Worm (Caenorhabditis elegans) whole organism, late embryonic: Measurements from ENCODE around the gene F59F5.7.

Source experiments
- F13H6.1 ChIP-seq: sonication (generic microtip); optimal IDR thresholded peaks from 2 replicates; lab custom pipeline; 2016; ENCODE audit warnings: missing genetic modification characterization, missing compliant biosample characterization
- Y22D7AL.16 ChIP-seq: sonication (generic microtip); optimal IDR thresholded peaks from 2 replicates; lab custom pipeline; 2016; ENCODE audit warnings: missing genetic modification characterization, missing compliant biosample characterization
- ceh-9 ChIP-seq: sonication (generic microtip); optimal IDR thresholded peaks from 2 replicates; lab custom pipeline; 2016; ENCODE audit warnings: mild to moderate bottlenecking, missing genetic modification characterization, inconsistent platforms, missing compliant biosample characterization
- dve-1 ChIP-seq: sonication (generic microtip); optimal IDR thresholded peaks from 2 replicates; lab custom pipeline; 2017; ENCODE audit warnings: antibody characterized with exemption, mild to moderate bottlenecking, missing genetic modification characterization, missing compliant biosample characterization
- ets-4 ChIP-seq: sonication (generic microtip); optimal IDR thresholded peaks from 2 replicates; lab custom pipeline; 2016; ENCODE audit warnings: missing genetic modification characterization, missing compliant biosample characterization
- fkh-10 ChIP-seq: fragments of 150-350 bp; optimal IDR thresholded peaks from 2 replicates; lab custom pipeline; 2014; ENCODE audit warnings: missing biosample characterization, missing genetic modification reagents, missing genetic modification characterization
- gmeb-2 ChIP-seq: sonication (generic microtip); optimal IDR thresholded peaks from 2 replicates; lab custom pipeline; 2016; ENCODE audit warnings: missing genetic modification characterization, inconsistent platforms, missing compliant biosample characterization
- hlh-30 ChIP-seq: sonication (generic microtip); optimal IDR thresholded peaks from 2 replicates; lab custom pipeline; 2017; ENCODE audit warnings: antibody characterized with exemption, missing genetic modification characterization, missing compliant biosample characterization; ENCODE audit not compliant: insufficient read depth
- hlh-8 ChIP-seq: sonication (generic microtip); optimal IDR thresholded peaks from 2 replicates; lab custom pipeline; 2016; ENCODE audit warnings: missing genotype, missing genetic modification characterization, missing compliant biosample characterization
- pag-3 ChIP-seq: sonication (generic microtip); optimal IDR thresholded peaks from 2 replicates; lab custom pipeline; 2016; ENCODE audit warnings: missing compliant biosample characterization, missing genetic modification characterization, borderline replicate concordance
- pax-1 ChIP-seq: fragments of 150-350 bp; optimal IDR thresholded peaks from 2 replicates; lab custom pipeline; 2014; ENCODE audit warnings: missing biosample characterization, missing genetic modification characterization
- pha-4 ChIP-seq: fragments of 150-350 bp; optimal IDR thresholded peaks from 2 replicates; lab custom pipeline; 2018; ENCODE audit warnings: missing biosample characterization, missing genetic modification reagents, missing genetic modification characterization
- pqm-1 ChIP-seq: sonication (generic microtip); optimal IDR thresholded peaks from 2 replicates; lab custom pipeline; 2016; ENCODE audit warnings: missing genetic modification characterization, missing compliant biosample characterization

DNA sequence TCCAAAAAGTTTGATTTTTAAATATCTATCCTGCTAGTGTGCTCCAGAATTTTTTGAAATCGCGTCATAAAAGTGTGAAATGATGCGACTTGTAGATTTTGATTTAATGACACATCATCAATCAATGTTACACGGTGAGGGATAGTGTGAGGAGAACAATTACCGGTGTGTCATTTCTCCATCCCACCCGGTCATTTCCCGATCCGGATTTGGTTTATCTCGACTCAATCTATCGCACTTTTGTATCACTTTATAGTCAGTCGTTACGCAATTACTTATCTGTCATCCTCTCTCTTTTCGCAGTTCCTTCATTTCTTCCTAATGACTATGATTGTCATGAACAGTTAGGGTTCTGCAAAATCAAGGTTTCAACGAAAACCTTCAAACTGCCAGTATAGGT is 39.1 kb upstream of the F59F5.7 start:
- TF ChIP-seq pag-3 (tag; lab: Kevin White, UChicago): no peak
- no peak for TF ChIP-seq ets-4 (tag; lab: Kevin White, UChicago)
- TF ChIP-seq gmeb-2 (tag; lab: Kevin White, UChicago): no peak
- TF ChIP-seq Y22D7AL.16 (tag; lab: Kevin White, UChicago): no peak
- no peak for TF ChIP-seq hlh-30 (tag; lab: Kevin White, UChicago)
- TF ChIP-seq ceh-9: no peak
- TF ChIP-seq pqm-1 (tag; lab: Kevin White, UChicago): no peak
- no peak for TF ChIP-seq pha-4 (tag; lab: Kevin White, UChicago)
- no peak for TF ChIP-seq dve-1
- TF ChIP-seq hlh-8: no peak
- no peak for TF ChIP-seq pax-1 (tag; lab: Kevin White, UChicago)
- TF ChIP-seq fkh-10 (GFP tag; lab: Kevin White, UChicago): no peak
- no peak for TF ChIP-seq F13H6.1 (tag; lab: Kevin White, UChicago)
